Worm (Caenorhabditis elegans) whole organism, L4 larva: ENCODE measurements around the gene clec-137.

Experiments
- F26F4.8 ChIP-seq: fragments of 200-800 bp; sonication (Bioruptor generic); conservative IDR thresholded peaks from 2 replicates; pipeline ENCODE4 v1.3.6; 2022; ENCODE audit warnings: missing genetic modification characterization, missing compliant biosample characterization
- F37D6.2 ChIP-seq: sonication (generic microtip); optimal IDR thresholded peaks from 2 replicates; lab custom pipeline; 2016; ENCODE audit warnings: mild to moderate bottlenecking, missing genetic modification characterization, missing compliant biosample characterization
- R02D3.7 ChIP-seq: fragments of 150-350 bp; sonication (generic microtip); optimal IDR thresholded peaks from 3 replicates; lab custom pipeline; 2014; ENCODE audit warnings: missing biosample characterization, missing genetic modification characterization
- aha-1 ChIP-seq: fragments of 150-350 bp; peaks from one replicate; lab custom pipeline; 2014; ENCODE audit warnings: missing biosample characterization, missing genetic modification characterization
- aly-2 ChIP-seq: sonication (generic microtip); optimal IDR thresholded peaks from 2 replicates; lab custom pipeline; 2018; ENCODE audit warnings: missing biosample characterization, missing genetic modification characterization
- ama-1 ChIP-seq: fragments of 150-350 bp; optimal IDR thresholded peaks from 2 replicates; lab custom pipeline; 2014; ENCODE audit warnings: inconsistent platforms, mixed read lengths
- cey-2 ChIP-seq: sonication (generic microtip); optimal IDR thresholded peaks from 3 replicates; lab custom pipeline; 2017; ENCODE audit warnings: missing genetic modification characterization, mild to moderate bottlenecking, missing compliant biosample characterization, antibody characterized with exemption, borderline replicate concordance; ENCODE audit not compliant: insufficient read depth
- ctbp-1 ChIP-seq: fragments of 200-800 bp; sonication (Bioruptor generic); IDR thresholded peaks from 2 replicates; pipeline ENCODE4 v1.3.6; 2022; ENCODE audit warnings: missing genetic modification reagents, missing genetic modification characterization, missing compliant biosample characterization
- daf-16 ChIP-seq, 3 experiments: sonication (generic microtip); optimal IDR thresholded peaks; 2 replicates each; lab custom pipeline; 2016 to 2017; ENCODE audit warnings: missing genetic modification characterization in 3 of 3, missing genetic modification reagents in 3 of 3, mild to moderate bottlenecking in 2 of 3, missing compliant biosample characterization in 2 of 3, missing biosample characterization in 1 of 3, moderate library complexity in 1 of 3
- daf-19 ChIP-seq: fragments of 200-800 bp; sonication (Bioruptor generic); conservative IDR thresholded peaks from 2 replicates; pipeline ENCODE4 v1.3.6; 2022; ENCODE audit warnings: missing genetic modification characterization, missing compliant biosample characterization
- dmd-6 ChIP-seq: fragments of 200-800 bp; sonication (Bioruptor generic); IDR thresholded peaks from 2 replicates; pipeline ENCODE4 v1.3.6; 2022; ENCODE audit warnings: missing genetic modification reagents, missing genetic modification characterization, missing compliant biosample characterization
- dve-1 ChIP-seq: sonication (generic microtip); optimal IDR thresholded peaks from 2 replicates; lab custom pipeline; 2017; ENCODE audit warnings: antibody characterized with exemption, mild to moderate bottlenecking, missing genetic modification characterization, missing compliant biosample characterization; ENCODE audit not compliant: insufficient read depth
- hlh-11 ChIP-seq: fragments of 200-800 bp; sonication (Bioruptor generic); optimal IDR thresholded peaks from 2 replicates; lab custom pipeline; 2018; ENCODE audit warnings: mild to moderate bottlenecking, missing genetic modification characterization, missing compliant biosample characterization
- hlh-30 ChIP-seq: sonication (generic microtip); optimal IDR thresholded peaks from 2 replicates; lab custom pipeline; 2017; ENCODE audit warnings: antibody characterized with exemption, mild to moderate bottlenecking, missing genetic modification characterization, missing compliant biosample characterization; ENCODE audit not compliant: insufficient read depth
- hmg-1.1 ChIP-seq: fragments of 200-800 bp; sonication (Bioruptor generic); IDR thresholded peaks from 2 replicates; pipeline ENCODE4 v1.3.6; 2022; ENCODE audit warnings: missing genetic modification reagents, missing genetic modification characterization, missing compliant biosample characterization
- lin-1 ChIP-seq: fragments of 200-800 bp; sonication (Bioruptor generic); IDR thresholded peaks from 2 replicates; pipeline ENCODE4 v1.3.6; 2022; ENCODE audit warnings: missing genetic modification reagents, missing genetic modification characterization, missing compliant biosample characterization
- lin-15B ChIP-seq: fragments of 150-350 bp; sonication (generic microtip); optimal IDR thresholded peaks from 3 replicates; lab custom pipeline; 2014; ENCODE audit warnings: missing biosample characterization, missing genetic modification characterization
- mxl-2 ChIP-seq: fragments of 200-800 bp; sonication (Bioruptor generic); conservative IDR thresholded peaks from 2 replicates; pipeline ENCODE4 v1.3.6; 2022; ENCODE audit warnings: missing genetic modification reagents, missing genetic modification characterization, missing compliant biosample characterization
- nhr-10 ChIP-seq: fragments of 150-350 bp; optimal IDR thresholded peaks from 2 replicates; lab custom pipeline; 2014; ENCODE audit warnings: missing biosample characterization, missing genetic modification characterization
- nhr-102 ChIP-seq: sonication (generic microtip); optimal IDR thresholded peaks from 2 replicates; lab custom pipeline; 2016; ENCODE audit warnings: mild to moderate bottlenecking, missing genetic modification characterization, moderate library complexity, missing compliant biosample characterization
- nhr-28 ChIP-seq: fragments of 150-350 bp; optimal IDR thresholded peaks from 2 replicates; lab custom pipeline; 2014; ENCODE audit warnings: missing biosample characterization, missing genetic modification characterization
- nhr-41 ChIP-seq: fragments of 200-800 bp; sonication (Bioruptor generic); IDR thresholded peaks from 2 replicates; pipeline ENCODE4 v1.3.6; 2022; ENCODE audit warnings: missing genetic modification reagents, missing genetic modification characterization, missing compliant biosample characterization
- nhr-42 ChIP-seq: fragments of 200-800 bp; sonication (Bioruptor generic); IDR thresholded peaks from 2 replicates; pipeline ENCODE4 v1.3.6; 2022; ENCODE audit warnings: missing genetic modification characterization, missing compliant biosample characterization
- nhr-77 ChIP-seq: fragments of 150-350 bp; optimal IDR thresholded peaks from 2 replicates; lab custom pipeline; 2014; ENCODE audit warnings: missing biosample characterization, missing genetic modification characterization
- php-3 ChIP-seq: fragments of 200-800 bp; sonication (Bioruptor generic); IDR thresholded peaks from 2 replicates; pipeline ENCODE4 v1.3.6; 2022; ENCODE audit warnings: missing genetic modification reagents, missing genetic modification characterization, missing compliant biosample characterization
- pqm-1 ChIP-seq: sonication (generic microtip); optimal IDR thresholded peaks from 2 replicates; lab custom pipeline; 2017; ENCODE audit warnings: missing biosample characterization, missing genetic modification characterization
- unc-62 ChIP-seq, 3 experiments: fragments of 150-350 bp in 1 of 3; sonication (generic microtip); optimal IDR thresholded peaks in 2 of 3; peaks in 1 of 3; 1 replicate in 1 of 3; 2 replicates in 2 of 3; lab custom pipeline; 2014 to 2017; ENCODE audit warnings: missing biosample characterization in 3 of 3, missing genetic modification characterization in 3 of 3, missing genetic modification reagents in 3 of 3, missing genotype in 1 of 3
- zfp-3 ChIP-seq: fragments of 200-800 bp; sonication (Bioruptor generic); conservative IDR thresholded peaks from 2 replicates; pipeline ENCODE4 v1.3.6; 2022; ENCODE audit warnings: missing genetic modification reagents, missing genetic modification characterization, missing compliant biosample characterization
- zip-2 ChIP-seq: fragments of 150-350 bp; optimal IDR thresholded peaks from 2 replicates; lab custom pipeline; 2014; ENCODE audit warnings: missing biosample characterization, missing genetic modification characterization

Gene clec-137

DNA sequence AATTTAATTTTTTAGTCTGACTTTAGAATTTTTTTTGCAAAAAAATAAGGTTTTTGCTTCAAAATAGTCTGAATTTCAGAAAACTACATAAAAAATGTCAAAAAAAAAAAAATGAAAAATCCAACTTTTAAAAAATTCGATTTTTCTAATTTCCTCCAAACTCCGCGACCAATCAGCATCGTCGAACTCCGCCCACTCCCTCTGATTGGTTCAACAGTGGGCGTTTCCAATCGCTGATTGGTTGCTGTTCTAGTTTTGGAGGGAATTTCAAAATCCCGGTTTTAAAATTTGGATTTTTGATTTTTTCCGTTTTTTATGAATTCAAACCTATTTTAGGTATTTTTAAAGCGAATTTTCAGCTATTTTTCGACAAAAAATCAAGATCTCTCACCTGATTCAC lies 17.1 kb downstream of the clec-137 start:
- TF ChIP-seq nhr-42 (GFP tag; lab: Robert Waterston, UW) (no peak), hlh-11 (tag; lab: Kevin White, UChicago) (no peak), ama-1 (lab: Kevin White, UChicago) (no peak), nhr-77 (tag; lab: Kevin White, UChicago) (no peak), nhr-41 (GFP tag; lab: Robert Waterston, UW) (no peak), hlh-30 (tag; lab: Kevin White, UChicago) (no peak), dve-1 (tag; lab: Kevin White, UChicago) (no peak), zfp-3 (GFP tag; lab: Robert Waterston, UW) (no peak), mxl-2 (no peak), lin-15B (no peak), R02D3.7 (no peak), daf-19 (GFP tag; lab: Robert Waterston, UW) (no peak)

DNA sequence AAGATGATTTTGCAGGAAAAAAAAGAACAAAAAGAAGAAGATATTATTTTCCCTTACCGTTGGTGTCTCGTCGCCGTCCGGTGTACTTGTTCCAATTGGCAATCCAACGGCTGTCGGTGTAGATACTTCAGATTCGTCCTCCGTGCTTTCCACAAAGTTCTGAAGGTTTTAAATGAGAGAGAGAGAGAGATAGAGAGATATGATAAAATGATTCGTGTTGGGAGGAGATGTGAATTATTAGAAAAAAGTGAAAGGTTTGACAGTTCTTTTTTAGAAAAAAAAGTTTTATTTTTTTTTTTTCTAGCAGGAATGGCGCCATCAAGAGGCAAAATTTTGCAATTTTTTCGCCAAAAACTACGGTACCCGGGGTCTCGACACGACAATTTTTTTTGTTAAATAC lies 17.6 kb downstream of the clec-137 start:
- TF ChIP-seq aha-1, result peak; percentile 86
- TF ChIP-seq nhr-28, result peak; percentile 32
- TF ChIP-seq dmd-6 (GFP tag; lab: Robert Waterston, UW), result peak; percentile 16; the same call in 1 of the 2 replicates
- no peak for TF ChIP-seq zip-2
- TF ChIP-seq ctbp-1 (GFP tag; lab: Robert Waterston, UW), result no peak
- no peak for TF ChIP-seq zfp-3 (GFP tag; lab: Robert Waterston, UW)
- TF ChIP-seq hmg-1.1, result no peak

ce11 chrII:4599838-4600237 lies 18.1 kb downstream of the clec-137 start:
- TF ChIP-seq daf-16 (GFP tag; optimal IDR thresholded peaks at IDR 0.05; lab: Kevin White, UChicago) (no peak), daf-16 (tag; optimal IDR thresholded peaks at IDR 0.05; lab: Kevin White, UChicago) (peak; percentile 92), nhr-10 (tag; lab: Kevin White, UChicago) (no peak), F26F4.8 (GFP tag; lab: Robert Waterston, UW) (no peak), php-3 (GFP tag; lab: Robert Waterston, UW) (no peak), unc-62 (GFP tag; optimal IDR thresholded peaks at IDR 0.05 in 1 of 2; lab: Kevin White, UChicago) (no peak), unc-62 (tag; optimal IDR thresholded peaks at IDR 0.05; lab: Kevin White, UChicago) (no peak)

DNA sequence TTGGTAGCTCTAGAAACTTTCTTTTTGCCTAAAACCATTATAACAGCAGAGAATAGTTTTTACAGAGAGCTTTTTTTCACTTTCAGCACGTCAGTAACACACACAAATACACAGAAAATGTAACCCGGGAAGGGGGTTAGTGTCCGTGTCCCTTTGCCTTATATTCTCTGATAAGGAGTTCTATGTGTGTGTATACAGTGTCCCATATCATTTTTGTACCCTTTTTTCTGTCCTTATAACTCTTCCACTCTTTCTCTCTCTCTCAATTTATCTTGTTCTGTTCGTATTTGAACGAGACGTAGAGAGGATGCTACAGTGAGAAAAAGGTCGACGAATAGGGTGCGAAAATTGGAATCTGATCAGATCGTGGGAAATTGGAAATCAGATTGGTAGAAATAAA lies 19.1 kb downstream of the clec-137 start:
- TF ChIP-seq lin-1 (GFP tag; lab: Robert Waterston, UW), result 0 out of 2 replicates have a peak, but pooled peaks have one; percentile 10
- peak; percentile 54 for TF ChIP-seq hlh-11 (tag; lab: Kevin White, UChicago)
- no peak for TF ChIP-seq daf-16 (GFP tag; optimal IDR thresholded peaks at IDR 0.05; lab: Kevin White, UChicago)
- TF ChIP-seq daf-16 (tag; optimal IDR thresholded peaks at IDR 0.05; lab: Kevin White, UChicago), result peak; percentile 76
- TF ChIP-seq aly-2, result no peak
- no peak for TF ChIP-seq F37D6.2 (tag; lab: Kevin White, UChicago)
- TF ChIP-seq php-3 (GFP tag; lab: Robert Waterston, UW), result 0 out of 2 replicates have a peak, but pooled peaks have one; percentile 24
- peak; percentile 50; the same call in 1 of the 2 replicates for TF ChIP-seq nhr-41 (GFP tag; lab: Robert Waterston, UW)
- TF ChIP-seq dmd-6 (GFP tag; lab: Robert Waterston, UW), result peak; percentile 61
- peak; percentile 93 for TF ChIP-seq pqm-1 (tag; lab: Kevin White, UChicago)
- no peak for TF ChIP-seq ama-1 (lab: Kevin White, UChicago)
- peak; percentile 91 for TF ChIP-seq nhr-28
- TF ChIP-seq dve-1 (tag; lab: Kevin White, UChicago), result peak; percentile 30
- peak; percentile 14 for TF ChIP-seq cey-2 (tag; lab: Kevin White, UChicago)

DNA sequence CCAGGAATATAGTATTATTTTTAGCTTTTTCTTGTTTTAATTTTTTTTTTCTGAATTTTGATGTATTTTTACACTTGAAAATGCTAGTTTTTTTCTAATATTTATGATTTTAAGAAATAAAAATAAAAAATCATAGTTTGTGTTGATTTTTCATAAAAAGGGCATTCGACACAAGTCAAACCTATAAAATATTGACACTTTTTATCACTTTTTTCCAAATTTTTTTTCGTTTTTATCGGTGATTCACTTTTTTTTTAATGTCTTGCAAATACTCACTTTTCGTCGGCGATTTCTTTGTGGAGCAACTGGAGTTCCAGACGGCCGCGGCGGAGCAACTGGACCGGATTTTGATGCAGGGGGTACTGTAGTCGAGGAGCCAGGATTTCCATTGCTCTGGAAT lies 20.4 kb downstream of the clec-137 start:
- TF ChIP-seq hlh-11 (tag; lab: Kevin White, UChicago) (peak; percentile 3), php-3 (GFP tag; lab: Robert Waterston, UW) (peak; percentile 70), ama-1 (lab: Kevin White, UChicago) (no peak), dmd-6 (GFP tag; lab: Robert Waterston, UW) (peak; percentile 26; the same call in 1 of the 2 replicates), nhr-102 (tag; lab: Kevin White, UChicago) (no peak), pqm-1 (tag; lab: Kevin White, UChicago) (peak; percentile 18), daf-16 (GFP tag; optimal IDR thresholded peaks at IDR 0.05; lab: Kevin White, UChicago) (no peak), daf-16 (tag; optimal IDR thresholded peaks at IDR 0.05; lab: Kevin White, UChicago) (peak; percentile 24), nhr-28 (peak; percentile 57)
